Worm (Caenorhabditis elegans) whole organism, late embryonic: Measurements from ENCODE around the gene cyp-35B3.

Experiments
- C08G9.2 ChIP-seq: sonication (generic microtip); optimal IDR thresholded peaks from 2 replicates; lab custom pipeline; 2016; ENCODE audit warnings: mild to moderate bottlenecking, missing genetic modification characterization, moderate library complexity, missing compliant biosample characterization
- C38D4.7 ChIP-seq: fragments of 200-800 bp; sonication (Bioruptor generic); optimal IDR thresholded peaks from 2 replicates; lab custom pipeline; 2018; ENCODE audit warnings: mild to moderate bottlenecking, missing genetic modification characterization, moderate library complexity, missing compliant biosample characterization
- K09A11.1 ChIP-seq: sonication (generic microtip); optimal IDR thresholded peaks from 2 replicates; lab custom pipeline; 2017; ENCODE audit warnings: antibody characterized with exemption, mild to moderate bottlenecking, missing genetic modification characterization, missing compliant biosample characterization; ENCODE audit not compliant: insufficient read depth
- ama-1 ChIP-seq: fragments of 150-350 bp; optimal IDR thresholded peaks from 2 replicates; lab custom pipeline; 2014
- ceh-14 ChIP-seq: sonication (generic microtip); optimal IDR thresholded peaks from 2 replicates; lab custom pipeline; 2016; ENCODE audit warnings: missing genotype, missing genetic modification characterization, missing compliant biosample characterization
- ceh-19 ChIP-seq: fragments of 200-800 bp; sonication (Bioruptor generic); optimal IDR thresholded peaks from 2 replicates; lab custom pipeline; 2018; ENCODE audit warnings: mild to moderate bottlenecking, missing genetic modification characterization, missing compliant biosample characterization
- ceh-2 ChIP-seq: sonication (generic microtip); optimal IDR thresholded peaks from 2 replicates; lab custom pipeline; 2016; ENCODE audit warnings: missing genotype, missing genetic modification characterization, missing compliant biosample characterization
- ceh-24 ChIP-seq: sonication (generic microtip); optimal IDR thresholded peaks from 2 replicates; lab custom pipeline; 2016; ENCODE audit warnings: mild to moderate bottlenecking, missing genetic modification characterization, missing compliant biosample characterization
- ceh-30 ChIP-seq: fragments of 150-350 bp; optimal IDR thresholded peaks from 2 replicates; lab custom pipeline; 2014; ENCODE audit warnings: missing biosample characterization, missing genetic modification characterization
- ceh-34 ChIP-seq: sonication (generic microtip); optimal IDR thresholded peaks from 2 replicates; lab custom pipeline; 2016; ENCODE audit warnings: mild to moderate bottlenecking, missing genetic modification characterization, missing compliant biosample characterization
- ceh-6 ChIP-seq: fragments of 200-800 bp; sonication (Bioruptor generic); optimal IDR thresholded peaks from 2 replicates; lab custom pipeline; 2018; ENCODE audit warnings: mild to moderate bottlenecking, missing genetic modification characterization, missing compliant biosample characterization
- ceh-9 ChIP-seq: sonication (generic microtip); optimal IDR thresholded peaks from 2 replicates; lab custom pipeline; 2016; ENCODE audit warnings: mild to moderate bottlenecking, missing genetic modification characterization, inconsistent platforms, missing compliant biosample characterization
- dmd-4 ChIP-seq: sonication (generic microtip); optimal IDR thresholded peaks from 2 replicates; lab custom pipeline; 2016; ENCODE audit warnings: borderline replicate concordance, missing genetic modification characterization, missing compliant biosample characterization
- dve-1 ChIP-seq: sonication (generic microtip); optimal IDR thresholded peaks from 2 replicates; lab custom pipeline; 2017; ENCODE audit warnings: antibody characterized with exemption, mild to moderate bottlenecking, missing genetic modification characterization, missing compliant biosample characterization
- elt-2 ChIP-seq: sonication (generic microtip); optimal IDR thresholded peaks from 2 replicates; lab custom pipeline; 2016; ENCODE audit warnings: missing genetic modification reagents, missing genetic modification characterization, missing compliant biosample characterization
- eyg-1 ChIP-seq: sonication (generic microtip); optimal IDR thresholded peaks from 2 replicates; lab custom pipeline; 2016; ENCODE audit warnings: missing genotype, missing genetic modification characterization, missing compliant biosample characterization
- fax-1 ChIP-seq: sonication (generic microtip); optimal IDR thresholded peaks from 2 replicates; lab custom pipeline; 2016; ENCODE audit warnings: missing genotype, missing genetic modification characterization, missing compliant biosample characterization
- fkh-6 ChIP-seq: sonication (generic microtip); optimal IDR thresholded peaks from 2 replicates; lab custom pipeline; 2016; ENCODE audit warnings: missing genetic modification characterization, missing compliant biosample characterization
- gmeb-2 ChIP-seq: sonication (generic microtip); optimal IDR thresholded peaks from 2 replicates; lab custom pipeline; 2016; ENCODE audit warnings: missing genetic modification characterization, inconsistent platforms, missing compliant biosample characterization
- hlh-15 ChIP-seq: sonication (generic microtip); optimal IDR thresholded peaks from 2 replicates; lab custom pipeline; 2016; ENCODE audit warnings: missing genetic modification characterization, missing compliant biosample characterization
- hlh-30 ChIP-seq: sonication (generic microtip); optimal IDR thresholded peaks from 2 replicates; lab custom pipeline; 2017; ENCODE audit warnings: antibody characterized with exemption, missing genetic modification characterization, missing compliant biosample characterization; ENCODE audit not compliant: insufficient read depth
- lim-6 ChIP-seq: sonication (generic microtip); optimal IDR thresholded peaks from 2 replicates; lab custom pipeline; 2016; ENCODE audit warnings: missing genetic modification characterization, missing compliant biosample characterization
- lin-11 ChIP-seq: fragments of 200-800 bp; sonication (Bioruptor generic); optimal IDR thresholded peaks from 2 replicates; lab custom pipeline; 2018; ENCODE audit warnings: mild to moderate bottlenecking, missing genetic modification characterization, missing compliant biosample characterization
- madf-2 ChIP-seq: sonication (generic microtip); optimal IDR thresholded peaks from 2 replicates; lab custom pipeline; 2017; ENCODE audit warnings: missing genetic modification characterization, missing compliant biosample characterization
- mec-3 ChIP-seq: sonication (generic microtip); optimal IDR thresholded peaks from 2 replicates; lab custom pipeline; 2016; ENCODE audit warnings: borderline replicate concordance, missing genetic modification characterization, missing compliant biosample characterization
- nhr-11 ChIP-seq: fragments of 150-350 bp; optimal IDR thresholded peaks from 2 replicates; lab custom pipeline; 2014; ENCODE audit warnings: missing biosample characterization, missing genetic modification characterization
- npax-4 ChIP-seq: sonication (generic microtip); optimal IDR thresholded peaks from 2 replicates; lab custom pipeline; 2016; ENCODE audit warnings: missing genetic modification characterization, missing compliant biosample characterization
- odd-2 ChIP-seq: sonication (generic microtip); optimal IDR thresholded peaks from 2 replicates; lab custom pipeline; 2017; ENCODE audit warnings: antibody characterized with exemption, mild to moderate bottlenecking, missing genetic modification characterization, missing compliant biosample characterization
- pax-1 ChIP-seq: fragments of 150-350 bp; optimal IDR thresholded peaks from 2 replicates; lab custom pipeline; 2014; ENCODE audit warnings: missing biosample characterization, missing genetic modification characterization
- pha-4 ChIP-seq: fragments of 150-350 bp; optimal IDR thresholded peaks from 2 replicates; lab custom pipeline; 2018; ENCODE audit warnings: missing biosample characterization, missing genetic modification reagents, missing genetic modification characterization
- ref-2 ChIP-seq: sonication (generic microtip); optimal IDR thresholded peaks from 2 replicates; lab custom pipeline; 2016; ENCODE audit warnings: missing genetic modification characterization, missing compliant biosample characterization
- rnt-1 ChIP-seq: sonication (generic microtip); optimal IDR thresholded peaks from 2 replicates; lab custom pipeline; 2016; ENCODE audit warnings: missing genetic modification characterization, missing compliant biosample characterization
- sox-2 ChIP-seq: fragments of 200-800 bp; sonication (Bioruptor generic); IDR thresholded peaks from 2 replicates; pipeline ENCODE4 v1.3.6; 2022; ENCODE audit warnings: missing genetic modification reagents, missing genetic modification characterization, missing compliant biosample characterization
- sox-4 ChIP-seq: sonication (generic microtip); optimal IDR thresholded peaks from 2 replicates; lab custom pipeline; 2017; ENCODE audit warnings: mild to moderate bottlenecking, missing genetic modification characterization, inconsistent platforms, missing compliant biosample characterization
- tbx-7 ChIP-seq: sonication (generic microtip); optimal IDR thresholded peaks from 2 replicates; lab custom pipeline; 2016; ENCODE audit warnings: missing genotype, missing genetic modification characterization, missing compliant biosample characterization
- ttx-3 ChIP-seq: sonication (generic microtip); optimal IDR thresholded peaks from 2 replicates; lab custom pipeline; 2016; ENCODE audit warnings: missing genetic modification reagents, missing genetic modification characterization, missing compliant biosample characterization
- unc-3 ChIP-seq, 2 experiments: fragments of 200-800 bp in 1 of 2; sonication (Bioruptor generic) in 1 of 2; sonication (generic microtip) in 1 of 2; conservative IDR thresholded peaks in 1 of 2; optimal IDR thresholded peaks in 1 of 2; 2 replicates each; pipeline versions ENCODE4 v1.3.6 to Lab custom; 2016 to 2022; ENCODE audit warnings: missing compliant biosample characterization in 2 of 2, missing genetic modification characterization in 2 of 2, missing genetic modification reagents in 1 of 2
- unc-42 ChIP-seq: sonication (generic microtip); optimal IDR thresholded peaks from 2 replicates; lab custom pipeline; 2016; ENCODE audit warnings: missing genotype, missing genetic modification characterization, missing compliant biosample characterization
- unc-55 ChIP-seq: sonication (generic microtip); optimal IDR thresholded peaks from 2 replicates; lab custom pipeline; 2017; ENCODE audit warnings: missing biosample characterization, missing genetic modification reagents, missing genetic modification characterization
- zip-5 ChIP-seq: sonication (generic microtip); optimal IDR thresholded peaks from 2 replicates; lab custom pipeline; 2016; ENCODE audit warnings: missing genetic modification characterization, missing compliant biosample characterization

Gene cyp-35B3

DNA sequence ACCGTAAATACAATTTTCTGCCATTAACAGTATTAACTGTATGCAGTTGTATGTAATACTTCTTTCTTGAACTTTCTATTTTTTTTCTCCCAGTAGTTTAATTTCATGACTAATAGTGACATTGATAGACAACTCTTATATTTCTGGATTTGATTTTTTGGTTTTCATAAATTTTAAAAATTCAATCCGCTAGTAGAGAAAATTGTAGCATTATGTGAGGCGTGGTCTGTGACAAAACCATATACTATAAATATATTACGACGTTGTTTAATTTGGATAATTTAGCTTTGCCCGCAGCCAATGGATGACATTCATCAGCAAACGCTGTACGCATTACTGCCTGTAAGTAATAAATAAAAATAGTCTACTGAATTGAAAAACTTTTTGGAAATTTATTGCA is 16.1 kb upstream of the cyp-35B3 start, which contains the start of gene srx-64:
TSS of gene srx-64 (plus strand) at position 301 of the 400 bp plus-strand sequence.
- TF ChIP-seq ceh-6 (GFP tag; lab: Kevin White, UChicago) (no peak), unc-55 (GFP tag; lab: Kevin White, UChicago) (no peak), odd-2 (tag; lab: Kevin White, UChicago) (no peak), ceh-19 (GFP tag; lab: Kevin White, UChicago) (no peak), nhr-11 (tag; lab: Kevin White, UChicago) (no peak), ref-2 (no peak), fkh-6 (tag; lab: Kevin White, UChicago) (no peak), mec-3 (tag; lab: Kevin White, UChicago) (no peak), ceh-34 (no peak), ceh-2 (tag; lab: Kevin White, UChicago) (no peak), fax-1 (tag; lab: Kevin White, UChicago) (no peak), ceh-14 (tag; lab: Kevin White, UChicago) (no peak), ceh-30 (tag; lab: Kevin White, UChicago) (no peak)

- no peak for TF ChIP-seq fkh-6 (tag; lab: Kevin White, UChicago)
- no peak for TF ChIP-seq hlh-30
- no peak for TF ChIP-seq rnt-1 (tag; lab: Kevin White, UChicago)
- TF ChIP-seq K09A11.1 (tag; lab: Kevin White, UChicago), result no peak
- no peak for TF ChIP-seq unc-3 (GFP tag; conservative IDR thresholded peaks at IDR 0.05; lab: Robert Waterston, UW)
- TF ChIP-seq unc-3 (tag; optimal IDR thresholded peaks at IDR 0.05; lab: Kevin White, UChicago), result no peak
- TF ChIP-seq nhr-11 (tag; lab: Kevin White, UChicago), result no peak
- TF ChIP-seq pax-1 (tag; lab: Kevin White, UChicago), result no peak
- no peak for TF ChIP-seq dve-1 (tag; lab: Kevin White, UChicago)
- no peak for TF ChIP-seq eyg-1
- no peak for TF ChIP-seq sox-4 (tag; lab: Kevin White, UChicago)
- TF ChIP-seq lim-6 (tag; lab: Kevin White, UChicago), result no peak
- TF ChIP-seq npax-4, result no peak
- TF ChIP-seq gmeb-2, result no peak
Observed at ce11 chrV:3931326-3931725, 13.8 kb upstream of the cyp-35B3 start, which contains the start of gene srx-63. Gene srx-63, plus strand, starts transcription at chrV:3931626.

DNA sequence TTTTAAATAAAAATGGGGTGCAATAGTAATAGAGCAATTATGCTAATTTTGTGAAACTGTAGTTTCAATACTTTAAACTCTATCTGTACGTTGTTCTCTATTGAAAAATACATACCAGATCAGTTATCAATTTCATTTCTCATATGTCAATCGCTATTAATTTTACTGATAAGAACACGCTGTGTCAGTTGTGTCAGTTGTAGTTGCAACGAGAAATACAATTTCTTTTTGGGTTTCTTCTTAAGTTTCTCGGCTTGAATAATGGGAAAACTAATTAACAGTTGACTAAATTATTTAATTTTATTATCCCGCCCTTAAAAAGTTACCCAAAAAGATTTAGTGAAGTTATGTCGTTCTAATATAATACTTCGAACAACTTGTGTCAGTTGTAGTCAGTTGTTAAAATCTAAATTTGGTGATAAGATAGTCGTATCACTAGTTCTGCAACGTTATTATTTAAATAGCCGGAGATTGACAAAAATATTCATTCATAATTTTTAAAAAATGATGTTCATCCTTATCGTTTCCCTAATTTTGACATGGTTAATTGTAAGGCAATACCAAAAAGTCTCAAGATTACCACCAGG is 9.2 kb upstream of the cyp-35B3 start, which contains the start of gene cyp-35A5:
TSS of gene cyp-35A5 (plus strand) at position 435 of the 587 bp plus-strand sequence.
- TF ChIP-seq zip-5 (tag; lab: Kevin White, UChicago), result no peak
- peak; percentile 79 for TF ChIP-seq elt-2 (tag; lab: Kevin White, UChicago)
- TF ChIP-seq, all 69 proteins: peak for 1

ce11 chrV:3938789-3939188 is 6.4 kb upstream of the cyp-35B3 start, which contains the start of gene cyp-35B1:
Gene cyp-35B1, plus strand, starts transcription at chrV:3939032.
- TF ChIP-seq C08G9.2 (tag; lab: Kevin White, UChicago) (no peak), fkh-6 (tag; lab: Kevin White, UChicago) (no peak), eyg-1 (no peak), ceh-9 (tag; lab: Kevin White, UChicago) (no peak), dmd-4 (tag; lab: Kevin White, UChicago) (no peak), unc-42 (tag; lab: Kevin White, UChicago) (no peak), lin-11 (tag; lab: Kevin White, UChicago) (no peak), K09A11.1 (tag; lab: Kevin White, UChicago) (no peak), hlh-15 (no peak), fax-1 (tag; lab: Kevin White, UChicago) (no peak)

DNA sequence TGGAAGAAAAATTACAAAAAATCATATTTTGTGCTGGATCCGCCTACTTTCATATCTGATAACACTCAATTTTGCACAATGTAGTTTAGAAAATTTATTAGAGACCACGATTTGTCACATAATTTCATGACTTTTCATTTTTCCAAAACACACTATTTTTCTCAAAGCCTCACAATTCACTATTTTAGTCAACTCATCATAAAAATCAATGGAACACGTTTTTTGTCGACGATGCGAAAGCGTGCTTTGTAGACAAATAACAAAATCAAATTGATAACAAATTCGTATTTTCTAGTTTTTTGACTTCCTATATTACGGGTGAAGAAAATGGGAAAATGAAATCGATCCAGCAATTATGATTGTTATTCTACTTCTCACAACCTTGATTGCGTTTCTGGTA is 3.3 kb upstream of the cyp-35B3 start, which contains the start of gene cyp-35B2:
TSS of gene cyp-35B2 (plus strand) at position 301 of the 400 bp plus-strand sequence.
- TF ChIP-seq tbx-7 (tag; lab: Kevin White, UChicago) (no peak), ttx-3 (tag; lab: Kevin White, UChicago) (no peak), sox-2 (GFP tag; lab: Robert Waterston, UW) (no peak), pax-1 (tag; lab: Kevin White, UChicago) (no peak), ceh-34 (no peak), pha-4 (tag; lab: Kevin White, UChicago) (no peak), C38D4.7 (GFP tag; lab: Kevin White, UChicago) (no peak), fax-1 (tag; lab: Kevin White, UChicago) (no peak), unc-55 (GFP tag; lab: Kevin White, UChicago) (no peak), sox-4 (tag; lab: Kevin White, UChicago) (no peak), gmeb-2 (no peak), ceh-6 (GFP tag; lab: Kevin White, UChicago) (no peak), npax-4 (no peak), elt-2 (tag; lab: Kevin White, UChicago) (no peak), ref-2 (no peak), ama-1 (lab: Kevin White, UChicago) (no peak), lin-11 (tag; lab: Kevin White, UChicago) (no peak), madf-2 (tag; lab: Kevin White, UChicago) (no peak), ceh-24 (tag; lab: Kevin White, UChicago) (no peak)
